Worm (Caenorhabditis elegans): ENCODE measurements around the gene nep-11.
A peak's percentile ranks its signal among the peaks of the same experiment; 100 is the strongest.

The nep-11 gene

ce11 chrII:3439244-3439698 lies 13.9 kb upstream of the nep-11 start:
- peak; percentile 65 for TF ChIP-seq F10E7.11 (tag; optimal IDR thresholded peaks at IDR 0.05)
- TF ChIP-seq tbx-9 (tag; optimal IDR thresholded peaks at IDR 0.05; ENCODE audit: borderline replicate concordance): no peak
- TF ChIP-seq D2030.7 (GFP tag; IDR thresholded peaks at IDR 0.05): peak; percentile 86
- no peak for TF ChIP-seq nfya-2 (GFP tag; IDR thresholded peaks at IDR 0.05)
- TF ChIP-seq ceh-40 (GFP tag; IDR thresholded peaks at IDR 0.05): peak; percentile 76; the same call in 1 of the 2 replicates
- TF ChIP-seq ceh-91 (GFP tag; IDR thresholded peaks at IDR 0.05): 0 out of 2 replicates have a peak, but pooled peaks have one; percentile 21
- TF ChIP-seq bed-1 (GFP tag; IDR thresholded peaks at IDR 0.05): no peak
- TF ChIP-seq rcor-1 (GFP tag; IDR thresholded peaks at IDR 0.05): peak; percentile 43; the same call in 1 of the 2 replicates
- peak; percentile 70 for TF ChIP-seq chd-7 (tag; optimal IDR thresholded peaks at IDR 0.05)
- peak; percentile 97 for TF ChIP-seq B0261.1 (tag; optimal IDR thresholded peaks at IDR 0.05)
- TF ChIP-seq ztf-3 (GFP tag; optimal IDR thresholded peaks at IDR 0.05): peak; percentile 57
- peak; percentile 77 for TF ChIP-seq C17E4.6 (GFP tag; IDR thresholded peaks at IDR 0.05)
- peak; percentile 58 for TF ChIP-seq snpc-4 (GFP tag; optimal IDR thresholded peaks at IDR 0.05)
- TF ChIP-seq snpc-4 (tag; optimal IDR thresholded peaks at IDR 0.05): peak in 3 of 4 experiments; percentile 47 to 66 (median 60)
- peak; percentile 79 for TF ChIP-seq nhr-80 (tag; optimal IDR thresholded peaks at IDR 0.05)
- peak; percentile 8 for TF ChIP-seq F52B5.7 (tag; optimal IDR thresholded peaks at IDR 0.05)
- peak; percentile 88 for TF ChIP-seq nfyb-1 (GFP tag; IDR thresholded peaks at IDR 0.05)
- no peak for TF ChIP-seq pha-4 (tag; optimal IDR thresholded peaks at IDR 0.05)
- TF ChIP-seq F23B12.7 (tag; optimal IDR thresholded peaks at IDR 0.05; ENCODE audit: insufficient read depth): no peak
- 0 out of 2 replicates have a peak, but pooled peaks have one; percentile 39 for TF ChIP-seq attf-6 (GFP tag; IDR thresholded peaks at IDR 0.05)
- TF ChIP-seq ztf-6 (GFP tag; IDR thresholded peaks at IDR 0.05): no peak
- peak; percentile 52 for TF ChIP-seq snpc-1.3 (tag; optimal IDR thresholded peaks at IDR 0.05; ENCODE audit: insufficient read depth)
- peak; percentile 69 for TF ChIP-seq nhr-27 (tag; optimal IDR thresholded peaks at IDR 0.05)
- no peak for TF ChIP-seq Y95B8A.8 (GFP tag; IDR thresholded peaks at IDR 0.05)
- peak; percentile 81; the same call in 1 of the 2 replicates for TF ChIP-seq egl-44 (GFP tag; IDR thresholded peaks at IDR 0.05)
- no peak for TF ChIP-seq Y53F4B.3 (GFP tag; IDR thresholded peaks at IDR 0.05)
- no peak for TF ChIP-seq F22D6.2 (tag; optimal IDR thresholded peaks at IDR 0.05)
- TF ChIP-seq fkh-3 (tag; optimal IDR thresholded peaks at IDR 0.05): no peak
- TF ChIP-seq F57A8.1 (GFP tag; optimal IDR thresholded peaks at IDR 0.05): peak; percentile 81
- TF ChIP-seq mel-28 (tag; optimal IDR thresholded peaks at IDR 0.05; ENCODE audit: borderline replicate concordance): no peak
- peak; percentile 43; the same call in 1 of the 2 replicates for TF ChIP-seq aptf-2 (GFP tag; conservative IDR thresholded peaks at IDR 0.05)
- TF ChIP-seq ekl-4 (GFP tag; IDR thresholded peaks at IDR 0.05): peak; percentile 75
- no peak for TF ChIP-seq attf-3 (GFP tag; conservative IDR thresholded peaks at IDR 0.05)
- TF ChIP-seq zim-3 (tag; optimal IDR thresholded peaks at IDR 0.05): peak; percentile 71
- TF ChIP-seq ccch-3 (GFP tag; optimal IDR thresholded peaks at IDR 0.05): no peak
- peak; percentile 58 for TF ChIP-seq mxl-1 (tag; optimal IDR thresholded peaks at IDR 0.05)
- TF ChIP-seq Y53G8AR.9 (GFP tag; conservative IDR thresholded peaks at IDR 0.05): peak; percentile 73; the same call in 1 of the 2 replicates
- TF ChIP-seq T07F8.4 (tag; optimal IDR thresholded peaks at IDR 0.05): peak; percentile 80
- TF ChIP-seq F39B2.1 (GFP tag; IDR thresholded peaks at IDR 0.05): no peak
- peak; percentile 59 for TF ChIP-seq lin-54 (GFP tag; optimal IDR thresholded peaks at IDR 0.05)
- peak; percentile 80 for TF ChIP-seq die-1 (tag; optimal IDR thresholded peaks at IDR 0.05)
- TF ChIP-seq cebp-2 (GFP tag; IDR thresholded peaks at IDR 0.05): 0 out of 2 replicates have a peak, but pooled peaks have one; percentile 46
- TF ChIP-seq nhr-179 (tag; optimal IDR thresholded peaks at IDR 0.05): no peak
- peak; percentile 66 for TF ChIP-seq ztf-18 (tag; optimal IDR thresholded peaks at IDR 0.05)
- TF ChIP-seq F49E8.2 (tag; optimal IDR thresholded peaks at IDR 0.05; ENCODE audit: insufficient read depth): no peak
- TF ChIP-seq zfh-2 (GFP tag; conservative IDR thresholded peaks at IDR 0.05): peak; percentile 92
- TF ChIP-seq nhr-120 (GFP tag; IDR thresholded peaks at IDR 0.05): 0 out of 2 replicates have a peak, but pooled peaks have one; percentile 79
- TF ChIP-seq ztf-28 (GFP tag; IDR thresholded peaks at IDR 0.05): no peak
